Worm (Caenorhabditis elegans) whole organism, midembryonic: Measurements from ENCODE around the gene F38A1.8.

Source experiments
- T22C8.4 ChIP-seq: fragments of 200-800 bp; sonication (Bioruptor generic); IDR thresholded peaks from 2 replicates; pipeline ENCODE4 v1.3.6; 2022; ENCODE audit warnings: missing genetic modification characterization, missing compliant biosample characterization
- cog-1 ChIP-seq: sonication (generic microtip); optimal IDR thresholded peaks from 2 replicates; lab custom pipeline; 2016; ENCODE audit warnings: missing genetic modification characterization, missing compliant biosample characterization
- flt-1 ChIP-seq: fragments of 200-800 bp; sonication (Bioruptor generic); IDR thresholded peaks from 2 replicates; pipeline ENCODE4 v1.3.6; 2022; ENCODE audit warnings: missing genetic modification characterization, missing compliant biosample characterization
- klf-2 ChIP-seq: fragments of 200-800 bp; sonication (Bioruptor generic); conservative IDR thresholded peaks from 2 replicates; pipeline ENCODE4 v1.3.6; 2022; ENCODE audit warnings: missing genetic modification reagents, missing genetic modification characterization, missing compliant biosample characterization
- med-1 ChIP-seq: sonication (generic microtip); optimal IDR thresholded peaks from 2 replicates; lab custom pipeline; 2017; ENCODE audit warnings: missing genetic modification characterization, mild to moderate bottlenecking, missing compliant biosample characterization, antibody characterized with exemption, missing genetic modification reagents; ENCODE audit not compliant: insufficient read depth
- ref-1 ChIP-seq: fragments of 200-800 bp; sonication (Bioruptor generic); conservative IDR thresholded peaks from 2 replicates; pipeline ENCODE4 v1.3.6; 2022; ENCODE audit warnings: missing genetic modification reagents, missing genetic modification characterization, missing compliant biosample characterization
- tab-1 ChIP-seq: fragments of 200-800 bp; sonication (Bioruptor generic); IDR thresholded peaks from 2 replicates; pipeline ENCODE4 v1.3.6; 2022; ENCODE audit warnings: missing genetic modification characterization, missing compliant biosample characterization
- ztf-23 ChIP-seq: fragments of 200-800 bp; sonication (Bioruptor generic); IDR thresholded peaks from 2 replicates; pipeline ENCODE4 v1.3.6; 2022; ENCODE audit warnings: missing genetic modification reagents, missing genetic modification characterization, missing compliant biosample characterization
- ztf-29 ChIP-seq: fragments of 200-800 bp; sonication (Bioruptor generic); IDR thresholded peaks from 2 replicates; pipeline ENCODE4 v1.3.6; 2022; ENCODE audit warnings: missing genetic modification reagents, missing genetic modification characterization, missing compliant biosample characterization

The F38A1.8 gene

DNA sequence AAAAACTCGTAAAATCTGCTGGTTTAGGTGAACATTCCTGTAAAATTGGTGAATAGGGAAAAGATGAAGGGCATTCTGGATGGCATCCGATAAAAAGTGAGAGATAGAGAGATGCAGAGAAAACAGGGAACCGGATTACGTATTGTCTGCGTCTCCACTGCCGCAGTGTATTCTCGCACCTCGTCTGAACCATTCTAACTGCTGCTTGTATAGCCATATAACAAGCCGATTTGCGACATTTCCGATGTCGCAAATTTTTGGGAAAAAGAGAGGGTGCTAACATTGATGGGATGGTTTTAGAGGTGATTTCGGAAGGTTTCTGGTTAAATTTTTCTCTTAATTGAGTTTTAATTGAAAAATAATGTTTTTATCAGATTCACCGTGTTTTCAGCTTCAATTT is 18.5 kb downstream of the F38A1.8 start, which contains the start of gene W09G12.10:
Gene W09G12.10, minus strand, starts transcription at position 121 of the 400 bp plus-strand sequence.
- TF ChIP-seq ztf-23 (GFP tag; lab: Robert Waterston, UW): no peak
- no peak for TF ChIP-seq tab-1 (GFP tag; lab: Robert Waterston, UW)
- no peak for TF ChIP-seq T22C8.4
- no peak for TF ChIP-seq flt-1
- TF ChIP-seq klf-2 (GFP tag; lab: Robert Waterston, UW): no peak
- no peak for TF ChIP-seq med-1
- TF ChIP-seq cog-1 (tag; lab: Kevin White, UChicago): no peak
- no peak for TF ChIP-seq ztf-29
- no peak for TF ChIP-seq ref-1 (GFP tag; lab: Robert Waterston, UW)

DNA sequence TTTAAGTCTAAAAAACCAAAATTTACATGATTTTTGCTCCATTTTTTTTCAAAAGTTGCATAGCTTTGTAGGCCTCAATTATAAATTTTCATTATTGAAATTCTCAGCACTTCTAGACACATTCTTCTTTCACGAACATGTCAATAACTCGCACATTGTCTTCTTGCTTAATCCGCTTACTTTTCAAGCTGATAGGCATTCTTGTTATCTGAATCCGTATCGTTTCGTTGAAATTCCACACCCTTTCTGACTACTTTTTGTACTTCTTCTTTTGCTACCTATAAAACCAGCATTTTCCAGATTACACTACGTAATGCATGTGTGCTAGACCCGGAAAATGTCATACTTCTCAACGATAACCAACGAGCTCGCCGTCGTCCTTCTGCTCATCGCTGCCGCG is 23.4 kb downstream of the F38A1.8 start, which contains the start of gene W09G12.9:
Gene W09G12.9, plus strand, starts transcription at position 301 of the 400 bp plus-strand sequence.
- TF ChIP-seq ztf-23 (GFP tag; lab: Robert Waterston, UW) (no peak), cog-1 (tag; lab: Kevin White, UChicago) (no peak), klf-2 (GFP tag; lab: Robert Waterston, UW) (no peak), ref-1 (GFP tag; lab: Robert Waterston, UW) (no peak), flt-1 (no peak), tab-1 (GFP tag; lab: Robert Waterston, UW) (no peak), med-1 (no peak), ztf-29 (no peak), T22C8.4 (no peak)

DNA sequence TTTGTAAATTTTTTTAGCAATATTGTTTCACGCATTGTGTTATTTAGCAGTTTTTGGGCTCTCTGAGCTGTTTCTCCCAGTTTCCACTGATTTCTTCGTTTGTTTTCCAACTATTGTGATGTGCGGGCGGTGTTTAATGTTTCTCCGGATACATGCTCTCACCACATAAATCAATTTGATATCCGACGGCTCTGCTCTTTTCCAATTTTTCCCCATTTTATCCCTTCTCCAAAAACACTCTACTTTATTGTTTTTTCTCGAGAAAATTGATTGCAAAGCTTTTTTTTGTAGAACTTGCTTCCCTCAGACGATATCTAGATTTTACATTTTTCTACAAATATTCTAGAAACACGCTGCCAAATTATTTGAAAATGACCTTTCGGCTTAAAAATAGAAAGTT is 24.1 kb downstream of the F38A1.8 start:
- TF ChIP-seq flt-1 (no peak), ref-1 (GFP tag; lab: Robert Waterston, UW) (no peak), klf-2 (GFP tag; lab: Robert Waterston, UW) (no peak), ztf-29 (no peak), med-1 (no peak), tab-1 (GFP tag; lab: Robert Waterston, UW) (no peak), ztf-23 (GFP tag; lab: Robert Waterston, UW) (no peak), cog-1 (tag; lab: Kevin White, UChicago) (no peak), T22C8.4 (no peak)

DNA sequence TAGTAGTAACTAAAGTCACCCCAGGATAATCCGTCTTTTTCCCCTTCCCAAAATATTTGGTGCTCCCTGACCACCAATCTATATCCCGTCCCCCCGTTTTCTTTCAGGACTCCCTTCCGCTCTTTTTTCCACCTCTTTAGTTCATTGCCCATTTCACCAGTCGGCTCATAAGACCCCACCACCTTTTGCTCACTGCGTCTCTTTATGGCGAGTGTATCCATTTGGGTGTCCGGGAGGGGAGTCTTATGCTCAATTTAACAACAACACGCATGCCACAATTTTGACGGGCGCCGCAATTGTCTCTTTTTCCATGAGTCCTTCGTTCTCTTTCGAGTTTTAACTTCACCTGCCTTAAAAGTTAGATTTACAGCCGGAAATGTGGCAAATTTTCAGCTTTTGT is 26.5 kb downstream of the F38A1.8 start:
- TF ChIP-seq cog-1 (tag; lab: Kevin White, UChicago) (no peak), T22C8.4 (no peak), flt-1 (no peak), klf-2 (GFP tag; lab: Robert Waterston, UW) (no peak), tab-1 (GFP tag; lab: Robert Waterston, UW) (no peak), ztf-29 (no peak), ztf-23 (GFP tag; lab: Robert Waterston, UW) (no peak), ref-1 (GFP tag; lab: Robert Waterston, UW) (no peak), med-1 (no peak)

DNA sequence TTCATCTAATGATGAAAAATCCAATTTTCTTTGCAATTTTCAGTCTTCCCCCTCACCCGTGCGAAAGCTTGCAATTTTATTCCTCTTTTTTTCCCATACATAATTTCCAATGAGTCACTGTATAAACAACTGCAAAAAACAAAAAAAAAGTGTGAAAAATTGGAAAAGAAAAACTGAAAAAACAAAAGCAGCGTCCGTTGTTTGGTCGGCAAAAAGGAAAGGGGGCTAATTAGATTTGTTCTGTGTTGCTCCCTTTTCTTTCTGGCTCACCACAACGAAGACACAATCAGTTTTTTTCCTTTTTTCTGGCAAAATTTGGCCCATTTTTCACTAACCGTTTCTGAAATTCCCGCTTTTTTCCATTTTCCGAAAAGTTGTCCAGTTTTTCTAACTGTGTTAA is 27.3 kb downstream of the F38A1.8 start:
- no peak for TF ChIP-seq flt-1
- no peak for TF ChIP-seq ztf-23 (GFP tag; lab: Robert Waterston, UW)
- no peak for TF ChIP-seq med-1
- no peak for TF ChIP-seq ztf-29
- no peak for TF ChIP-seq tab-1 (GFP tag; lab: Robert Waterston, UW)
- TF ChIP-seq cog-1 (tag; lab: Kevin White, UChicago): no peak
- TF ChIP-seq klf-2 (GFP tag; lab: Robert Waterston, UW): no peak
- TF ChIP-seq ref-1 (GFP tag; lab: Robert Waterston, UW): no peak
- TF ChIP-seq T22C8.4: no peak

DNA sequence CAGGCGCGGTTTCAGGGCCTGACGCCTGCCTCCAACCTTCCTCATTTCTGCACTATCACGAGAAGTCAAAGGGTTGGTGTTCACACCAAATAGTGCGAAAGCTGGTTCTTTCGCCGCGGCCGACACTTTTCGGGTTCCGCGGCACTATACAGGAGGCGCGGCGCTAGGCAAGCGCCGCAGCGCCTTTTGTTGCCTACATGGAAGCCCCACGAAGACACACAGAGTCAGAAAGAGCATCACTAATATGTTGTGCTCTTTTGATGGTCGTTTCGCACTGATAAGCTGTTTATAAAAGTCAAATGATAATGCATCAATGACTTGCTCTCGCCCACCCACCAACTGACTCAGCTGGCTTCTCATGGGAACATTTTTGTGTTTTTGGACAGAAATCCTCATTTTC is 27.8 kb downstream of the F38A1.8 start:
- TF ChIP-seq cog-1 (tag; lab: Kevin White, UChicago): no peak
- TF ChIP-seq ztf-29: no peak
- TF ChIP-seq ref-1 (GFP tag; lab: Robert Waterston, UW): no peak
- TF ChIP-seq med-1: no peak

DNA sequence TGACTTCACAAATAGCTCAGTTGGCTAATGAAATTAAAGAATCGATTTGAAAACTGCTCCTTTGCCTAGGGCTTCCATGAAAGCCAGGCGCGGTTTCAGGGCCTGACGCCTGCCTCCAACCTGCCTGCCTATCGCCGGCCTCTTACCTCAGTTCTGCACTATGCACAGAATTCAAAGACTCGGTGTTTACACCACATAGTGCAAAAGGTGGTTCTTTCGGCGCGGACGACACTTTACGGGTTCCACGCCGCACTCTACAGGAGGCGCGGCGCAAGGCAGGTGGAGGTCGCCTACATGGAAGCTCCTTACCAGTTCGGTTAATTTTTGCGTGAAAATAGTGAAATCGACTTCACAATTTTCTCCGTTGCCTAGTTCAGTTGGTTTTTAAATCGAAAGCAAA is 29.8 kb downstream of the F38A1.8 start:
- TF ChIP-seq med-1: no peak

DNA sequence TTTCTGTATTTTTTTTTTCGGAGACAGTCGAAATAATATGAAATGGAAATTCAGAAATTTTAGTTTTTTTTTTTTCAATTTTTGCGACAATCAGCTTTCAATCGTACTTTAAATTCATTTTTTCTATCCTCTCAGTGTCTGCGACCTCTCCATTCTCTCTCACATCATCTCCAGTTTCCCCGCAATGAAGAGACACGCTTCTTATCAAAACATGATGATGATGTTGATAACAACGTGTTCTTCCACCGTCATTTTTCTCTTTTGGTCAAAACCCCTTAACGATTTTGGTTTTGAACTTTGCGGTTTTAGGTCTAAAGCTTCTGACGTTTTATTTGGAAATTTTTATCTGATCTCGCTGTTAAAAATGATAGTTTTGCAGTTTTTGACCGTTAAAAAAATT is 30.3 kb downstream of the F38A1.8 start:
- TF ChIP-seq ztf-29: no peak
- no peak for TF ChIP-seq tab-1 (GFP tag; lab: Robert Waterston, UW)
- TF ChIP-seq flt-1: no peak
- TF ChIP-seq cog-1 (tag; lab: Kevin White, UChicago): no peak
- TF ChIP-seq T22C8.4: no peak
- TF ChIP-seq klf-2 (GFP tag; lab: Robert Waterston, UW): no peak
- no peak for TF ChIP-seq med-1
- TF ChIP-seq ztf-23 (GFP tag; lab: Robert Waterston, UW): no peak
- no peak for TF ChIP-seq ref-1 (GFP tag; lab: Robert Waterston, UW)

DNA sequence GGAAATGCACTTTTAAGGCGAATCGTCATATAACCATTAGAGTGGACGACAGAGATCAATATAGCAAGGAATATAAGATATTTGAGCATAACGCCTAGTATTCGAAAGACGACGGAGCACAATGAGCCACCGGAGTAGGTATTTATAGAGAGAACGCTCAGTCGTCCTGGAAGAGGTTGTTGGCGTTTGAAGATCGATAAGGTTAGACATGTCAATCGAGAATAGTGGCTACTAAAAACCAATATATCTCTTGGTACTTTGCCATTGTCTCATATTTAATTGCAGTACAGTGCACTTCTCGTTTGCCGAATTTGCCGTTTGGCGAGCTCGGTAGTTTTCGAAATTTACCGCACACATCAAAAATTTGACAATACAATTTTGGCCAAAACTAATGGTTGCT is 31.7 kb downstream of the F38A1.8 start, which contains the start of gene dsl-1:
Gene dsl-1, minus strand, starts transcription at position 101 of the 400 bp plus-strand sequence.
- TF ChIP-seq cog-1 (tag; lab: Kevin White, UChicago) (no peak), klf-2 (GFP tag; lab: Robert Waterston, UW) (no peak), flt-1 (no peak), tab-1 (GFP tag; lab: Robert Waterston, UW) (no peak), ref-1 (GFP tag; lab: Robert Waterston, UW) (no peak), T22C8.4 (no peak), med-1 (no peak), ztf-29 (no peak), ztf-23 (GFP tag; lab: Robert Waterston, UW) (no peak)

DNA sequence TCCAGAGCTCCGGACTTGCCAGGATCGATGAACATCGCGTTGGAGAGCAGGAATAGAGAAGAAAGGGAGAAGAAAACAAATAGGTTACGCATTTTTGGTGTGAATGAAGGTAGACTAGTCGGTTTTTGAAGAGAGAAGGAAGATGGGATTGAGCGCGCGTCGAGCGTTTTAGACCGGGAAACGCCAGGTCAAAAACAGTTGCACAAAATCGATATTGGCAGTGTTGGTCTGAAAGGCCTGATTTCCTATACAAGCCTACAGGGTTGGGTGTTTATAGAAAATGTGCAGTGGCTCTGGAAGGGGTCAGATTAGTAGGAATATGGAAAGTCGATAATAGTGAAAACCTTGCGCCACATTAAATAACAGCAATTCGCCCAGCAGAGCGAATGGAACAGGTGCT is 34.8 kb downstream of the F38A1.8 start, which contains the start of gene dsl-2:
Gene dsl-2, minus strand, starts transcription at position 101 of the 400 bp plus-strand sequence.
- no peak for TF ChIP-seq flt-1
- no peak for TF ChIP-seq ztf-23 (GFP tag; lab: Robert Waterston, UW)
- TF ChIP-seq T22C8.4: no peak
- TF ChIP-seq tab-1 (GFP tag; lab: Robert Waterston, UW): no peak
- no peak for TF ChIP-seq cog-1 (tag; lab: Kevin White, UChicago)
- TF ChIP-seq ref-1 (GFP tag; lab: Robert Waterston, UW): no peak
- TF ChIP-seq klf-2 (GFP tag; lab: Robert Waterston, UW): no peak
- no peak for TF ChIP-seq ztf-29
- TF ChIP-seq med-1: no peak

DNA sequence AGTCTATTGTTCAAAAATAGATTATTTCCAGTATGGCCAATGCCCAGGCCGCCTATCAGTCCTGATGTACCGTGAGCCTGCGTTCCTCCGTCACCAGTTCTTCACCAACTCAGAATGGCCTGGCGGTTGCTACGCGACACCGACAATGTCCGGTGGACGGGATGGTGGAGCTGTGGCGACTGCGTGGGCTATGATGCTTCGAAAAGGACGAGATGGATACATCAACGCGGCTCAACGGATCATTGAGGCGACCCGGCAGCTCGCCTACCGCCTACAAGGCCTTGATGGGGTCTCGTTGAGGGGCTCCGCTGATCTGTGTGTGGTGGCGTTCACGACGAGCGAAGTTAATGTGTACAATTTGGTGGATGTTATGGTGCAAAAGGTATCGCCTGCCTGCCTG is 40.2 kb downstream of the F38A1.8 start:
- TF ChIP-seq tab-1 (GFP tag; lab: Robert Waterston, UW) (no peak), ref-1 (GFP tag; lab: Robert Waterston, UW) (no peak), flt-1 (no peak), ztf-23 (GFP tag; lab: Robert Waterston, UW) (no peak), med-1 (no peak), T22C8.4 (no peak), cog-1 (tag; lab: Kevin White, UChicago) (no peak), ztf-29 (no peak), klf-2 (GFP tag; lab: Robert Waterston, UW) (no peak)
